Fruit fly (Drosophila melanogaster) whole organism, embryonic: ENCODE results near the gene Glys.

ENCODE experiments used
- B-H1 ChIP-seq: fragments of 200-800 bp; sonication (Bioruptor generic); IDR thresholded peaks from 3 replicates; pipeline ENCODE4 v1.3.6; 2022; ENCODE audit warnings: missing biosample characterization, missing genetic modification characterization
- CG10274 ChIP-seq: fragments of 200-800 bp; sonication (Bioruptor generic); optimal IDR thresholded peaks from 3 replicates; lab custom pipeline; 2017; ENCODE audit warnings: missing biosample characterization, mild to moderate bottlenecking, missing genetic modification characterization
- CG11723 ChIP-seq: fragments of 200-800 bp; sonication (Bioruptor generic); optimal IDR thresholded peaks from 2 replicates; lab custom pipeline; 2017; ENCODE audit warnings: missing biosample characterization, mild to moderate bottlenecking, missing genetic modification characterization
- CG15479 ChIP-seq: fragments of 200-800 bp; sonication (Bioruptor generic); optimal IDR thresholded peaks from 3 replicates; lab custom pipeline; 2019; ENCODE audit warnings: missing biosample characterization, mild to moderate bottlenecking, missing genetic modification characterization, moderate library complexity
- CG15514 ChIP-seq: fragments of 200-800 bp; sonication (Bioruptor generic); optimal IDR thresholded peaks from 3 replicates; lab custom pipeline; 2017; ENCODE audit warnings: missing biosample characterization, missing genetic modification characterization, mild to moderate bottlenecking, moderate library complexity, missing genetic modification reagents
- CG16813 ChIP-seq: fragments of 200-800 bp; sonication (Bioruptor generic); IDR thresholded peaks from 3 replicates; pipeline ENCODE4 v1.3.6; 2022; ENCODE audit warnings: missing biosample characterization, missing genetic modification characterization; ENCODE audit not compliant: partially characterized antibody
- CG17328 ChIP-seq: fragments of 200-800 bp; sonication (Bioruptor generic); IDR thresholded peaks from 2 replicates; pipeline ENCODE4 v1.3.6; 2022; ENCODE audit warnings: missing biosample characterization, missing genetic modification characterization
- CG1832 ChIP-seq: fragments of 200-800 bp; sonication (Bioruptor generic); optimal IDR thresholded peaks from 2 replicates; lab custom pipeline; 2017; ENCODE audit warnings: missing biosample characterization, mild to moderate bottlenecking, missing genetic modification characterization, inconsistent platforms
- CG33213 ChIP-seq: fragments of 200-800 bp; sonication (Bioruptor generic); optimal IDR thresholded peaks from 3 replicates; lab custom pipeline; 2016; ENCODE audit warnings: missing biosample characterization, missing genetic modification characterization
- CG34422 ChIP-seq: fragments of 200-800 bp; sonication (Bioruptor generic); IDR thresholded peaks from 3 replicates; pipeline ENCODE4 v1.3.6; 2022; ENCODE audit warnings: missing biosample characterization, missing genetic modification characterization
- CG3995 ChIP-seq: fragments of 200-800 bp; sonication (Bioruptor generic); optimal IDR thresholded peaks from 3 replicates; lab custom pipeline; 2016; ENCODE audit warnings: missing biosample characterization, missing genetic modification characterization
- CG4707 ChIP-seq: fragments of 200-800 bp; sonication (Bioruptor generic); optimal IDR thresholded peaks from 2 replicates; lab custom pipeline; 2018; ENCODE audit warnings: missing biosample characterization, mild to moderate bottlenecking, missing genetic modification characterization, moderate library complexity
- CG4820 ChIP-seq: fragments of 200-800 bp; sonication (Bioruptor generic); optimal IDR thresholded peaks from 3 replicates; lab custom pipeline; 2016; ENCODE audit warnings: missing biosample characterization, missing genetic modification characterization
- CG6813 ChIP-seq: fragments of 200-800 bp; sonication (Bioruptor generic); optimal IDR thresholded peaks from 2 replicates; lab custom pipeline; 2017; ENCODE audit warnings: missing biosample characterization, missing genetic modification characterization, mild to moderate bottlenecking, moderate library complexity, missing genetic modification reagents
- CG7556 ChIP-seq: fragments of 200-800 bp; sonication (Bioruptor generic); optimal IDR thresholded peaks from 2 replicates; lab custom pipeline; 2017; ENCODE audit warnings: missing biosample characterization, mild to moderate bottlenecking, missing genetic modification characterization
- CG7963 ChIP-seq: fragments of 200-800 bp; sonication (Bioruptor generic); IDR thresholded peaks from 3 replicates; pipeline ENCODE4 v1.3.6; 2022; ENCODE audit warnings: missing biosample characterization, missing genetic modification characterization; ENCODE audit not compliant: partially characterized antibody
- CG8290 ChIP-seq, 3 experiments: fragments of 200-800 bp; sonication (Bioruptor generic); optimal IDR thresholded peaks; 2 replicates each; lab custom pipeline; 2016 to 2019; ENCODE audit warnings: missing biosample characterization in 3 of 3, missing genetic modification characterization in 3 of 3, mild to moderate bottlenecking in 2 of 3, moderate library complexity in 1 of 3
- D ChIP-seq, 2 experiments: fragments of 200-800 bp in 1 of 2; fragments of >200 bp in 1 of 2; sonication (Bioruptor generic) in 1 of 2; optimal IDR thresholded peaks; 2 replicates in 1 of 2; 3 replicates in 1 of 2; lab custom pipeline; 2017; ENCODE audit warnings: mild to moderate bottlenecking in 1 of 2, missing biosample characterization in 1 of 2, missing genetic modification characterization in 1 of 2, missing genetic modification reagents in 1 of 2
- Ets97D ChIP-seq: fragments of 200-800 bp; sonication (Bioruptor generic); optimal IDR thresholded peaks from 3 replicates; lab custom pipeline; 2016; ENCODE audit warnings: missing biosample characterization, missing genetic modification characterization
- Gug ChIP-seq: fragments of 200-800 bp; sonication (Bioruptor generic); IDR thresholded peaks from 4 replicates; pipeline ENCODE4 v1.3.6; 2022; ENCODE audit warnings: missing biosample characterization, missing genetic modification characterization
- Hey ChIP-seq: fragments of 200-800 bp; sonication (Bioruptor generic); optimal IDR thresholded peaks from 3 replicates; lab custom pipeline; 2018; ENCODE audit warnings: missing biosample characterization, mild to moderate bottlenecking, missing genetic modification characterization
- Hr78 ChIP-seq, 2 experiments: fragments of 200-800 bp in 1 of 2; fragments of >200 bp in 1 of 2; sonication (Bioruptor generic) in 1 of 2; optimal IDR thresholded peaks; 2 replicates each; lab custom pipeline; 2017 to 2019; ENCODE audit warnings: missing biosample characterization in 2 of 2, missing genetic modification characterization in 2 of 2, mild to moderate bottlenecking in 1 of 2, moderate library complexity in 1 of 2
- Hsf ChIP-seq: fragments of 200-800 bp; sonication (Bioruptor generic); optimal IDR thresholded peaks from 3 replicates; lab custom pipeline; 2016; ENCODE audit warnings: missing biosample characterization, missing genetic modification characterization
- MBD-R2 ChIP-seq: fragments of 200-800 bp; sonication (Bioruptor generic); IDR thresholded peaks from 2 replicates; pipeline ENCODE4 v1.3.6; 2022; ENCODE audit warnings: missing biosample characterization, missing genetic modification characterization
- Med ChIP-seq: fragments of 200-800 bp; sonication (Bioruptor generic); peaks from one replicate; lab custom pipeline; 2016; ENCODE audit warnings: missing biosample characterization, missing genetic modification characterization, mild to moderate bottlenecking, inconsistent platforms, moderate library complexity
- NFAT ChIP-seq: fragments of 200-800 bp; sonication (Bioruptor generic); IDR thresholded peaks from 2 replicates; pipeline ENCODE4 v1.3.6; 2022; ENCODE audit warnings: missing biosample characterization, missing genetic modification characterization
- Nf-YC ChIP-seq: fragments of 200-800 bp; optimal IDR thresholded peaks from 3 replicates; lab custom pipeline; 2019; ENCODE audit warnings: missing biosample characterization, mild to moderate bottlenecking, missing genetic modification characterization, moderate library complexity
- Oli ChIP-seq: fragments of 200-800 bp; sonication (Bioruptor generic); optimal IDR thresholded peaks from 2 replicates; lab custom pipeline; 2018; ENCODE audit warnings: missing biosample characterization, mild to moderate bottlenecking, missing genetic modification characterization, moderate library complexity
- Rx ChIP-seq: fragments of 200-800 bp; sonication (Bioruptor generic); IDR thresholded peaks from 2 replicates; pipeline ENCODE4 v1.3.6; 2022; ENCODE audit warnings: missing biosample characterization, missing genetic modification characterization
- Sry-δ ChIP-seq: fragments of 200-800 bp; sonication (Bioruptor generic); optimal IDR thresholded peaks from 2 replicates; lab custom pipeline; 2016; ENCODE audit warnings: missing biosample characterization, missing genetic modification characterization
- ase ChIP-seq: fragments of 200-800 bp; sonication (Bioruptor generic); IDR thresholded peaks from 3 replicates; pipeline ENCODE4 v1.3.6; 2022; ENCODE audit warnings: missing biosample characterization, missing genetic modification characterization
- ato ChIP-seq: fragments of 200-800 bp; sonication (Bioruptor generic); IDR thresholded peaks from 2 replicates; pipeline ENCODE4 v1.3.6; 2022; ENCODE audit warnings: missing biosample characterization, missing genetic modification characterization; ENCODE audit not compliant: partially characterized antibody
- cato ChIP-seq: fragments of 200-800 bp; sonication (Bioruptor generic); optimal IDR thresholded peaks from 2 replicates; lab custom pipeline; 2016; ENCODE audit warnings: missing biosample characterization, missing genetic modification characterization, borderline replicate concordance
- dan ChIP-seq: fragments of 200-800 bp; sonication (Bioruptor generic); IDR thresholded peaks from 2 replicates; pipeline ENCODE4 v1.3.6; 2022; ENCODE audit warnings: missing biosample characterization, missing genetic modification characterization
- dimm ChIP-seq: fragments of 200-800 bp; sonication (Bioruptor generic); IDR thresholded peaks from 2 replicates; pipeline ENCODE4 v1.3.6; 2022; ENCODE audit warnings: missing biosample characterization, missing genetic modification characterization
- disco-r ChIP-seq: fragments of 200-800 bp; sonication (Bioruptor generic); optimal IDR thresholded peaks from 2 replicates; lab custom pipeline; 2016; ENCODE audit warnings: missing biosample characterization, missing genetic modification characterization
- ems ChIP-seq: fragments of 200-800 bp; sonication (Bioruptor generic); optimal IDR thresholded peaks from 3 replicates; lab custom pipeline; 2016; ENCODE audit warnings: missing biosample characterization, missing genetic modification characterization
- fd3F ChIP-seq: fragments of 200-800 bp; sonication (Bioruptor generic); optimal IDR thresholded peaks from 2 replicates; lab custom pipeline; 2018; ENCODE audit warnings: missing biosample characterization, mild to moderate bottlenecking, missing genetic modification characterization, moderate library complexity
- gsb ChIP-seq: fragments of 200-800 bp; sonication (Bioruptor generic); IDR thresholded peaks from 2 replicates; pipeline ENCODE4 v1.3.6; 2022; ENCODE audit warnings: missing biosample characterization, missing genetic modification characterization
- hth ChIP-seq: fragments of >200 bp; optimal IDR thresholded peaks from 2 replicates; lab custom pipeline; 2017; ENCODE audit warnings: inconsistent platforms
- kni ChIP-seq: fragments of 200-800 bp; sonication (Bioruptor generic); optimal IDR thresholded peaks from 3 replicates; lab custom pipeline; 2017; ENCODE audit warnings: mild to moderate bottlenecking, missing biosample characterization, missing genetic modification reagents, missing genetic modification characterization
- lola ChIP-seq, 3 experiments: fragments of >200 bp in 2 of 3; fragments of 200-800 bp in 1 of 3; sonication (Bioruptor generic) in 1 of 3; optimal IDR thresholded peaks; 2 replicates each; lab custom pipeline; 2017 to 2019; ENCODE audit warnings: missing biosample characterization in 3 of 3, missing genetic modification characterization in 3 of 3, mild to moderate bottlenecking in 1 of 3, moderate library complexity in 1 of 3
- pnt ChIP-seq: fragments of 200-800 bp; sonication (Bioruptor generic); optimal IDR thresholded peaks from 3 replicates; lab custom pipeline; 2016; ENCODE audit warnings: missing biosample characterization, missing genetic modification characterization
- row ChIP-seq: fragments of 200-800 bp; sonication (Bioruptor generic); IDR thresholded peaks from 3 replicates; pipeline ENCODE4 v1.3.6; 2022; ENCODE audit warnings: missing biosample characterization, missing genetic modification characterization
- run ChIP-seq: fragments of 200-800 bp; sonication (Bioruptor generic); optimal IDR thresholded peaks from 3 replicates; lab custom pipeline; 2018; ENCODE audit warnings: missing biosample characterization, mild to moderate bottlenecking, missing genetic modification characterization
- schlank ChIP-seq: fragments of 200-800 bp; sonication (Bioruptor generic); optimal IDR thresholded peaks from 2 replicates; lab custom pipeline; 2018; ENCODE audit warnings: missing biosample characterization, mild to moderate bottlenecking, missing genetic modification characterization
- sug ChIP-seq: fragments of 200-800 bp; optimal IDR thresholded peaks from 2 replicates; lab custom pipeline; 2019; ENCODE audit warnings: missing biosample characterization, mild to moderate bottlenecking, missing genetic modification characterization, moderate library complexity
- ttk ChIP-seq: fragments of 200-800 bp; sonication (Bioruptor generic); IDR thresholded peaks from 2 replicates; pipeline ENCODE4 v2.1.2; 2022; ENCODE audit warnings: missing biosample characterization, missing genetic modification characterization
- tx ChIP-seq: fragments of 200-800 bp; sonication (Bioruptor generic); optimal IDR thresholded peaks from 2 replicates; lab custom pipeline; 2016; ENCODE audit warnings: missing biosample characterization, missing genetic modification characterization

Gene Glys

DNA sequence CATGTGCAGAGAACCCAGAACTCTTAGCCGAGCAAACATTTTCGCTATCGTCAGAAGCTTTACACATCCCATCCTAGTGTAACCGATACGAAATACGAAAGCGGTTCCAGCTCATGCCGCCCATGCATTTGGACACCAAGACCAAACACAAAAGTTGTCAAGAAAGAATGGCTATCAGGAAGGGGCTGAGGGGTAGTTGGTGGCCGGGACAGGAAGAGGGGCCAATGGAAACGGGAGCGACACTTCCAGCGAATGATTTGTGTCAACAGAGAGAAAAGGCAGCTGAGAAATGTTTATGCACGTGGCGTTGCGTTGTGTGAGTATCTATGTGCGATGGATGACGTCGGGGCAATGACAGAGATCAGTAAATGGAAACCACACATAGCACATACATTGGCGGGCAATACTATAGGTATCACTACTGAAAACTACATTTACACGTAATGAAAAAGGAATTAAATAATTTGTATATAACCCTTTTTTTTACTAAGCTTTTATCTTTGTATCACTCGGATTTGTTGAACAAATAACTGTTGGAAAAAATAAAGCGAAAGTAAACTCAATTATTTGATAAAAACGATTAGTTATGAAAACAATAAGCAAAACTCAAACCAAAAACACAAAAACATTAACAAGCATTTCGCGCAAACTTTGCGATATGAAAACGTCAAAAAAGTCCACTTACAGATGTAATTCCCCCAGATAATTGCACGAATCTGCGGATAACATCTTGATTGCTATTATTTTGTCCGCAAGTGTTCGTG, 32.7 kb downstream of the Glys start (continued):
- TF ChIP-seq disco-r (GFP tag; lab: Kevin White, UChicago): no peak
- TF ChIP-seq Hr78 (GFP tag; optimal IDR thresholded peaks at IDR 0.05; lab: Kevin White, UChicago): peak in 1 of 2 experiments; percentile 42
- no peak for TF ChIP-seq sug (tag; lab: Kevin White, UChicago)
- TF ChIP-seq CG16813: no peak
- TF ChIP-seq CG1832 (GFP tag; lab: Kevin White, UChicago): no peak
- TF ChIP-seq NFAT (GFP tag; lab: Robert Waterston, UW): no peak
- TF ChIP-seq CG33213 (GFP tag; lab: Kevin White, UChicago): no peak
- peak; percentile 53 for TF ChIP-seq Oli (tag; lab: Kevin White, UChicago)
- TF ChIP-seq lola (GFP tag; optimal IDR thresholded peaks at IDR 0.05; lab: Kevin White, UChicago): peak in 1 of 3 experiments; percentile 49
- no peak for TF ChIP-seq CG34422
- TF ChIP-seq CG7963 (GFP tag; lab: Robert Waterston, UW): no peak
- TF ChIP-seq CG11723 (GFP tag; lab: Kevin White, UChicago): no peak
- TF ChIP-seq CG4707: no peak
- TF ChIP-seq CG17328 (GFP tag; lab: Robert Waterston, UW): no peak
- TF ChIP-seq CG6813 (GFP tag; lab: Kevin White, UChicago): no peak
- no peak for TF ChIP-seq Hsf (GFP tag; lab: Kevin White, UChicago)
- no peak for TF ChIP-seq ems (GFP tag; lab: Kevin White, UChicago)
- TF ChIP-seq B-H1 (GFP tag; lab: Robert Waterston, UW): no peak
- no peak for TF ChIP-seq Nf-YC (tag; lab: Kevin White, UChicago)
- TF ChIP-seq D (optimal IDR thresholded peaks at IDR 0.05; lab: Kevin White, UChicago): no peak
- peak; percentile 64 for TF ChIP-seq D (GFP tag; optimal IDR thresholded peaks at IDR 0.05; lab: Kevin White, UChicago)
- TF ChIP-seq ato (GFP tag; lab: Robert Waterston, UW): no peak
- peak; percentile 62 for TF ChIP-seq Med (GFP tag; lab: Kevin White, UChicago)
- no peak for TF ChIP-seq CG15514
- TF ChIP-seq row (GFP tag; lab: Robert Waterston, UW): peak; percentile 33; the same call in 2 of the 3 replicates
- TF ChIP-seq pnt (GFP tag; lab: Kevin White, UChicago): no peak
- TF ChIP-seq hth: no peak
- TF ChIP-seq cato: no peak
- no peak for TF ChIP-seq CG15479 (GFP tag; lab: Kevin White, UChicago)
- no peak for TF ChIP-seq dimm
- TF ChIP-seq ttk: no peak
- no peak for TF ChIP-seq Rx (GFP tag; lab: Robert Waterston, UW)
- TF ChIP-seq ase (GFP tag; lab: Robert Waterston, UW): no peak
- no peak for TF ChIP-seq MBD-R2
- TF ChIP-seq schlank (tag; lab: Kevin White, UChicago): no peak
- no peak for TF ChIP-seq CG4820 (GFP tag; lab: Kevin White, UChicago)
- TF ChIP-seq fd3F (GFP tag; lab: Kevin White, UChicago): no peak
- no peak for TF ChIP-seq CG3995 (GFP tag; lab: Kevin White, UChicago)
- no peak for TF ChIP-seq tx
- no peak for TF ChIP-seq dan (GFP tag; lab: Robert Waterston, UW)
- peak; percentile 61 for TF ChIP-seq CG7556 (GFP tag; lab: Kevin White, UChicago)
- no peak for TF ChIP-seq run (tag; lab: Kevin White, UChicago)
- peak; percentile 68 for TF ChIP-seq kni (GFP tag; lab: Kevin White, UChicago)
- TF ChIP-seq Ets97D (GFP tag; lab: Kevin White, UChicago): no peak
- no peak for TF ChIP-seq CG10274 (GFP tag; lab: Kevin White, UChicago)
- TF ChIP-seq Gug (GFP tag; lab: Robert Waterston, UW): no peak
- TF ChIP-seq Hey: no peak
- no peak for TF ChIP-seq Sry-δ (GFP tag; lab: Kevin White, UChicago)
- TF ChIP-seq gsb (GFP tag; lab: Robert Waterston, UW): no peak
- no peak for TF ChIP-seq CG8290 (GFP tag; optimal IDR thresholded peaks at IDR 0.05; lab: Kevin White, UChicago)
- TF ChIP-seq CG8290 (tag; optimal IDR thresholded peaks at IDR 0.05; lab: Kevin White, UChicago): no peak
